Worm (Caenorhabditis elegans): ENCODE results near the gene ddn-3.

DNA sequence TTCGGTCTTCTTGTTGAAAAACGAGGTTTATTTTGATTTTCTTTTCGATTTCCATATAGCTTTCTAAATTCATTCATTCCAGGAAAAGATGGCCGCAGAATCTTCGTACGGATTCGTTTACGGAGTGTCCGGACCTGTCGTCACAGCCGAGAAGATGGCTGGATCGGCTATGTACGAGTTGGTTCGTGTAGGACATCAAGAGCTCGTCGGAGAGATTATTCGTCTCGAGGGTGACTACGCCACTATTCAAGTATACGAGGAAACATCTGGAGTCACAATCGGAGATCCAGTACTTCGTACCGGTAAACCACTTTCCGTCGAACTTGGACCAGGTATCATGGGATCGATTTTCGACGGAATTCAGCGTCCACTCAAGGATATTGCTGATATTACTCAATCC, 40.6 kb upstream of the ddn-3 start, which contains the start of gene vha-13:
- no peak for TF ChIP-seq F13H6.1 (tag; optimal IDR thresholded peaks at IDR 0.05)
- TF ChIP-seq tbx-2 (tag; optimal IDR thresholded peaks at IDR 0.05) = no peak
- no peak for TF ChIP-seq nhr-11 (tag; optimal IDR thresholded peaks at IDR 0.05)
- no peak for TF ChIP-seq pqm-1 (tag; optimal IDR thresholded peaks at IDR 0.05)
- TF ChIP-seq fkh-10 (GFP tag; optimal IDR thresholded peaks at IDR 0.05) = no peak
- TF ChIP-seq ama-1 (optimal IDR thresholded peaks at IDR 0.05) = no peak
- TF ChIP-seq pag-3 (tag; optimal IDR thresholded peaks at IDR 0.05; ENCODE audit: borderline replicate concordance) = no peak
- no peak for TF ChIP-seq pha-2 (tag; optimal IDR thresholded peaks at IDR 0.05)
- no peak for TF ChIP-seq K02D7.2 (tag; optimal IDR thresholded peaks at IDR 0.05)
- TF ChIP-seq hlh-6 (tag; optimal IDR thresholded peaks at IDR 0.05) = no peak
